Worm (Caenorhabditis elegans) whole organism, L3 larva: ENCODE data around the gene clec-133.
A peak's percentile ranks its signal among the peaks of the same experiment; 100 is the strongest.

Experiments
- ZK546.5 ChIP-seq: sonication (generic microtip); optimal IDR thresholded peaks from 2 replicates; lab custom pipeline; 2017; ENCODE audit warnings: missing biosample characterization, missing genetic modification characterization
- aly-2 ChIP-seq: fragments of 150-350 bp; optimal IDR thresholded peaks from 2 replicates; lab custom pipeline; 2014; ENCODE audit warnings: missing biosample characterization, missing genetic modification characterization
- ama-1 ChIP-seq: fragments of 150-350 bp; optimal IDR thresholded peaks from 2 replicates; lab custom pipeline; 2018
- ceh-16 ChIP-seq: sonication (generic microtip); optimal IDR thresholded peaks from 2 replicates; lab custom pipeline; 2017; ENCODE audit warnings: missing biosample characterization, missing genetic modification characterization
- ceh-28 ChIP-seq: fragments of 150-350 bp; optimal IDR thresholded peaks from 2 replicates; lab custom pipeline; 2014; ENCODE audit warnings: missing biosample characterization, missing genetic modification reagents, missing genetic modification characterization
- ceh-82 ChIP-seq: fragments of 150-350 bp; optimal IDR thresholded peaks from 2 replicates; lab custom pipeline; 2014; ENCODE audit warnings: missing biosample characterization, missing genetic modification characterization
- daf-12 ChIP-seq: fragments of 150-350 bp; optimal IDR thresholded peaks from 2 replicates; lab custom pipeline; 2014; ENCODE audit warnings: missing biosample characterization, missing genetic modification reagents, missing genetic modification characterization
- elt-1 ChIP-seq: fragments of 150-350 bp; optimal IDR thresholded peaks from 2 replicates; lab custom pipeline; 2014; ENCODE audit warnings: missing biosample characterization, missing genetic modification characterization
- elt-2 ChIP-seq: sonication (generic microtip); optimal IDR thresholded peaks from 2 replicates; lab custom pipeline; 2016; ENCODE audit warnings: missing genetic modification reagents, mild to moderate bottlenecking, missing genetic modification characterization, missing compliant biosample characterization
- elt-3 ChIP-seq, 3 experiments: fragments of 150-350 bp in 1 of 3; sonication (generic microtip) in 2 of 3; optimal IDR thresholded peaks; 2 replicates in 2 of 3; 4 replicates in 1 of 3; lab custom pipeline; 2014 to 2017; ENCODE audit warnings: missing biosample characterization in 3 of 3, missing genetic modification characterization in 3 of 3
- eor-1 ChIP-seq, 2 experiments: fragments of 150-350 bp; optimal IDR thresholded peaks; 2 replicates each; lab custom pipeline; 2014 to 2018; ENCODE audit warnings: missing biosample characterization in 2 of 2, missing genetic modification characterization in 2 of 2
- fkh-10 ChIP-seq: sonication (generic microtip); optimal IDR thresholded peaks from 2 replicates; lab custom pipeline; 2017; ENCODE audit warnings: missing biosample characterization, missing genetic modification reagents, missing genetic modification characterization
- fkh-2 ChIP-seq: fragments of 150-350 bp; optimal IDR thresholded peaks from 2 replicates; lab custom pipeline; 2014; ENCODE audit warnings: missing biosample characterization, missing genetic modification reagents, missing genetic modification characterization
- fos-1 ChIP-seq: fragments of 150-350 bp; optimal IDR thresholded peaks from 2 replicates; lab custom pipeline; 2014; ENCODE audit warnings: missing biosample characterization, missing genetic modification characterization
- hmg-11 ChIP-seq: sonication (generic microtip); optimal IDR thresholded peaks from 2 replicates; lab custom pipeline; 2016; ENCODE audit warnings: missing genetic modification characterization, missing compliant biosample characterization
- jun-1 ChIP-seq: fragments of 150-350 bp; optimal IDR thresholded peaks from 2 replicates; lab custom pipeline; 2014; ENCODE audit warnings: missing biosample characterization, missing genetic modification reagents, missing genetic modification characterization
- lin-15B ChIP-seq: fragments of 150-350 bp; optimal IDR thresholded peaks from 2 replicates; lab custom pipeline; 2014; ENCODE audit warnings: missing biosample characterization, missing genetic modification characterization
- lin-39 ChIP-seq: fragments of 150-350 bp; optimal IDR thresholded peaks from 2 replicates; lab custom pipeline; 2018; ENCODE audit warnings: missing biosample characterization, missing genetic modification reagents, missing genetic modification characterization
- lsy-12 ChIP-seq: sonication (generic microtip); optimal IDR thresholded peaks from 2 replicates; lab custom pipeline; 2016; ENCODE audit warnings: mild to moderate bottlenecking, missing genetic modification characterization, missing compliant biosample characterization
- mdl-1 ChIP-seq: fragments of 150-350 bp; optimal IDR thresholded peaks from 2 replicates; lab custom pipeline; 2014; ENCODE audit warnings: missing biosample characterization, missing genetic modification characterization
- mml-1 ChIP-seq: fragments of 150-350 bp; sonication (generic microtip); optimal IDR thresholded peaks from 3 replicates; lab custom pipeline; 2014; ENCODE audit warnings: missing biosample characterization, missing genetic modification characterization
- nfya-1 ChIP-seq: sonication (generic microtip); optimal IDR thresholded peaks from 2 replicates; lab custom pipeline; 2017; ENCODE audit warnings: missing genetic modification characterization, mild to moderate bottlenecking, missing compliant biosample characterization, antibody characterized with exemption, moderate library complexity; ENCODE audit not compliant: insufficient read depth
- nhr-11 ChIP-seq: fragments of 150-350 bp; optimal IDR thresholded peaks from 2 replicates; lab custom pipeline; 2014; ENCODE audit warnings: missing biosample characterization, missing genetic modification characterization
- nhr-12 ChIP-seq: fragments of 150-350 bp; optimal IDR thresholded peaks from 2 replicates; lab custom pipeline; 2014; ENCODE audit warnings: missing biosample characterization, missing genetic modification characterization
- nhr-23 ChIP-seq: fragments of 150-350 bp; optimal IDR thresholded peaks from 2 replicates; lab custom pipeline; 2014; ENCODE audit warnings: missing biosample characterization, missing genetic modification reagents, missing genetic modification characterization
- nhr-237 ChIP-seq: fragments of 150-350 bp; optimal IDR thresholded peaks from 2 replicates; lab custom pipeline; 2014; ENCODE audit warnings: missing biosample characterization, missing genetic modification characterization
- nhr-25 ChIP-seq: sonication (generic microtip); optimal IDR thresholded peaks from 2 replicates; lab custom pipeline; 2017; ENCODE audit warnings: missing biosample characterization, missing genetic modification characterization
- nhr-28 ChIP-seq: fragments of 150-350 bp; optimal IDR thresholded peaks from 2 replicates; lab custom pipeline; 2014; ENCODE audit warnings: missing biosample characterization, missing genetic modification characterization
- nhr-43 ChIP-seq: sonication (generic microtip); optimal IDR thresholded peaks from 2 replicates; lab custom pipeline; 2016; ENCODE audit warnings: mild to moderate bottlenecking, missing genetic modification characterization, missing compliant biosample characterization; ENCODE audit not compliant: poor library complexity, severe bottlenecking
- nhr-67 ChIP-seq: fragments of 150-350 bp; optimal IDR thresholded peaks from 2 replicates; lab custom pipeline; 2014; ENCODE audit warnings: missing biosample characterization, missing genetic modification characterization
- nhr-76 ChIP-seq: fragments of 150-350 bp; sonication (generic microtip); optimal IDR thresholded peaks from 5 replicates; lab custom pipeline; 2014; ENCODE audit warnings: missing biosample characterization, missing genetic modification characterization
- pha-4 ChIP-seq: fragments of 150-350 bp; optimal IDR thresholded peaks from 2 replicates; lab custom pipeline; 2014; ENCODE audit warnings: missing biosample characterization, missing genetic modification reagents, missing genetic modification characterization
- pqm-1 ChIP-seq: fragments of 150-350 bp; optimal IDR thresholded peaks from 2 replicates; lab custom pipeline; 2017; ENCODE audit warnings: missing biosample characterization, missing genetic modification characterization, inconsistent platforms
- sea-2 ChIP-seq: fragments of 150-350 bp; sonication (generic microtip); optimal IDR thresholded peaks from 4 replicates; lab custom pipeline; 2014; ENCODE audit warnings: missing biosample characterization, missing genetic modification reagents, missing genetic modification characterization
- skn-1 ChIP-seq: fragments of 150-350 bp; optimal IDR thresholded peaks from 2 replicates; lab custom pipeline; 2014; ENCODE audit warnings: missing biosample characterization, missing genetic modification characterization
- snpc-4 ChIP-seq: fragments of 150-350 bp; optimal IDR thresholded peaks from 2 replicates; lab custom pipeline; 2014; ENCODE audit warnings: missing biosample characterization, missing genetic modification characterization
- tbx-2 ChIP-seq: sonication (generic microtip); optimal IDR thresholded peaks from 2 replicates; lab custom pipeline; 2016; ENCODE audit warnings: mild to moderate bottlenecking, missing genetic modification characterization, missing compliant biosample characterization
- unc-62 ChIP-seq: fragments of 150-350 bp; sonication (generic microtip); optimal IDR thresholded peaks from 4 replicates; lab custom pipeline; 2014; ENCODE audit warnings: missing biosample characterization, missing genetic modification reagents, missing genetic modification characterization
- zag-1 ChIP-seq: fragments of 150-350 bp; optimal IDR thresholded peaks from 2 replicates; lab custom pipeline; 2014; ENCODE audit warnings: missing biosample characterization, missing genetic modification characterization
- ztf-11 ChIP-seq: fragments of 150-350 bp; optimal IDR thresholded peaks from 2 replicates; lab custom pipeline; 2014; ENCODE audit warnings: missing biosample characterization, missing genetic modification characterization
- ztf-4 ChIP-seq: fragments of 150-350 bp; optimal IDR thresholded peaks from 2 replicates; lab custom pipeline; 2014; ENCODE audit warnings: missing biosample characterization, missing genetic modification characterization

clec-133 gene

ce11 chrII:3578121-3578520 lies at the start of gene clec-133:
Gene clec-133 (plus strand): TSS chrII:3578421.
- TF ChIP-seq unc-62 (GFP tag; lab: Kevin White, UChicago) = no peak
- no peak for TF ChIP-seq ztf-11
- TF ChIP-seq pha-4 (tag; lab: Kevin White, UChicago) = no peak
- TF ChIP-seq pqm-1 (tag; lab: Kevin White, UChicago) = no peak
- no peak for TF ChIP-seq mml-1 (tag; lab: Kevin White, UChicago)
- TF ChIP-seq nfya-1 = no peak
- no peak for TF ChIP-seq nhr-11 (tag; lab: Kevin White, UChicago)
- no peak for TF ChIP-seq nhr-237 (tag; lab: Kevin White, UChicago)
- no peak for TF ChIP-seq aly-2 (tag; lab: Kevin White, UChicago)
- TF ChIP-seq ztf-4 (tag; lab: Kevin White, UChicago) = no peak
- no peak for TF ChIP-seq nhr-23 (tag; lab: Kevin White, UChicago)
- no peak for TF ChIP-seq eor-1 (tag; optimal IDR thresholded peaks at IDR 0.05; lab: Kevin White, UChicago)
- no peak for TF ChIP-seq sea-2 (GFP tag; lab: Kevin White, UChicago)
- no peak for TF ChIP-seq snpc-4 (tag; lab: Kevin White, UChicago)
- no peak for TF ChIP-seq nhr-28 (tag; lab: Kevin White, UChicago)
- TF ChIP-seq skn-1 (tag; lab: Kevin White, UChicago) = no peak
- no peak for TF ChIP-seq fkh-10 (GFP tag; lab: Kevin White, UChicago)
- no peak for TF ChIP-seq ama-1 (lab: Kevin White, UChicago)
- TF ChIP-seq daf-12 (tag; lab: Kevin White, UChicago) = no peak

- TF ChIP-seq pha-4 (tag; lab: Kevin White, UChicago) = no peak
- TF ChIP-seq ceh-28 (tag; lab: Kevin White, UChicago) = no peak
- TF ChIP-seq fkh-2 (tag; lab: Kevin White, UChicago) = no peak
- TF ChIP-seq jun-1 = no peak
- no peak for TF ChIP-seq fkh-10 (GFP tag; lab: Kevin White, UChicago)
- TF ChIP-seq nhr-237 (tag; lab: Kevin White, UChicago) = no peak
- no peak for TF ChIP-seq nhr-28 (tag; lab: Kevin White, UChicago)
- no peak for TF ChIP-seq lin-39 (tag; lab: Kevin White, UChicago)
- no peak for TF ChIP-seq ama-1 (lab: Kevin White, UChicago)
- TF ChIP-seq nhr-25 (tag; lab: Kevin White, UChicago) = no peak
- no peak for TF ChIP-seq fos-1
These were observed 38.1 kb upstream of the clec-133 start for ce11 chrII:3540151-3540550.

ce11 chrII:3546381-3546931 lies 31.8 kb upstream of the clec-133 start, which contains the start of gene apd-3:
Gene apd-3 (minus strand): TSS chrII:3546431.
- TF ChIP-seq sea-2 (GFP tag; lab: Kevin White, UChicago) = no peak
- no peak for TF ChIP-seq aly-2 (tag; lab: Kevin White, UChicago)
- no peak for TF ChIP-seq ztf-11
- TF ChIP-seq jun-1 = no peak
- TF ChIP-seq nhr-67 (tag; lab: Kevin White, UChicago) = no peak
- no peak for TF ChIP-seq fkh-2 (tag; lab: Kevin White, UChicago)
- TF ChIP-seq mdl-1 (tag; lab: Kevin White, UChicago) = no peak
- TF ChIP-seq, all 47 proteins: peak for 0

- no peak for TF ChIP-seq zag-1 (tag; lab: Kevin White, UChicago)
- peak; percentile 71 for TF ChIP-seq lin-39 (tag; lab: Kevin White, UChicago)
- TF ChIP-seq hmg-11 = peak; percentile 81
- TF ChIP-seq nhr-25 (tag; lab: Kevin White, UChicago) = no peak
- TF ChIP-seq skn-1 (tag; lab: Kevin White, UChicago) = peak; percentile 6
- TF ChIP-seq nfya-1 = peak; percentile 70
- TF ChIP-seq lsy-12 = no peak
- TF ChIP-seq nhr-76 (tag; lab: Kevin White, UChicago) = no peak
- no peak for TF ChIP-seq sea-2 (GFP tag; lab: Kevin White, UChicago)
- no peak for TF ChIP-seq tbx-2 (tag; lab: Kevin White, UChicago)
- peak; percentile 81 for TF ChIP-seq lin-15B
- no peak for TF ChIP-seq ceh-16
- TF ChIP-seq pqm-1 (tag; lab: Kevin White, UChicago) = no peak
- TF ChIP-seq elt-2 (tag; lab: Kevin White, UChicago) = no peak
- peak; percentile 29 for TF ChIP-seq nhr-23 (tag; lab: Kevin White, UChicago)
- TF ChIP-seq nhr-12 (tag; lab: Kevin White, UChicago) = no peak
- TF ChIP-seq ztf-11 = no peak
- TF ChIP-seq elt-1 (tag; lab: Kevin White, UChicago) = peak; percentile 23
- TF ChIP-seq ZK546.5 (tag; lab: Kevin White, UChicago) = no peak
- no peak for TF ChIP-seq nhr-43 (tag; lab: Kevin White, UChicago)
- TF ChIP-seq ztf-4 (tag; lab: Kevin White, UChicago) = no peak
- no peak for TF ChIP-seq elt-3 (tag; optimal IDR thresholded peaks at IDR 0.05; lab: Kevin White, UChicago)
- TF ChIP-seq ceh-82 = no peak
These were observed 30.9 kb upstream of the clec-133 start for ce11 chrII:3547282-3547681.
